Fruit fly (Drosophila melanogaster) whole organism, embryonic: Measurements from ENCODE around the gene Myo31DF.

Experiments
- Atf-2 ChIP-seq: fragments of 200-800 bp; sonication (Bioruptor generic); optimal IDR thresholded peaks from 2 replicates; lab custom pipeline; 2016; ENCODE audit warnings: missing biosample characterization, missing genetic modification characterization
- CG10267 ChIP-seq: fragments of 200-800 bp; sonication (Bioruptor generic); optimal IDR thresholded peaks from 2 replicates; lab custom pipeline; 2018; ENCODE audit warnings: missing biosample characterization, mild to moderate bottlenecking, missing genetic modification characterization, moderate library complexity
- CG10274 ChIP-seq: fragments of 200-800 bp; sonication (Bioruptor generic); optimal IDR thresholded peaks from 3 replicates; lab custom pipeline; 2017; ENCODE audit warnings: missing biosample characterization, mild to moderate bottlenecking, missing genetic modification characterization
- CG10321 ChIP-seq: fragments of 200-800 bp; sonication (Bioruptor generic); IDR thresholded peaks from 2 replicates; pipeline ENCODE4 v1.3.6; 2022; ENCODE audit warnings: missing biosample characterization, missing genetic modification characterization
- CG12155 ChIP-seq: fragments of 200-800 bp; sonication (Bioruptor generic); optimal IDR thresholded peaks from 3 replicates; lab custom pipeline; 2016; ENCODE audit warnings: missing biosample characterization, missing genetic modification characterization
- CG12299 ChIP-seq: fragments of 200-800 bp; sonication (Bioruptor generic); optimal IDR thresholded peaks from 2 replicates; lab custom pipeline; 2018; ENCODE audit warnings: missing biosample characterization, mild to moderate bottlenecking, missing genetic modification characterization
- CG13296 ChIP-seq: fragments of 200-800 bp; sonication (Bioruptor generic); optimal IDR thresholded peaks from 3 replicates; lab custom pipeline; 2018; ENCODE audit warnings: missing biosample characterization, mild to moderate bottlenecking, missing genetic modification characterization
- CG15601 ChIP-seq: fragments of 200-800 bp; sonication (Bioruptor generic); optimal IDR thresholded peaks from 3 replicates; lab custom pipeline; 2019; ENCODE audit warnings: missing biosample characterization, mild to moderate bottlenecking, missing genetic modification characterization, moderate library complexity
- CG1647 ChIP-seq: fragments of 200-800 bp; sonication (Bioruptor generic); optimal IDR thresholded peaks from 3 replicates; lab custom pipeline; 2016; ENCODE audit warnings: missing biosample characterization, missing genetic modification characterization
- CG17385 ChIP-seq: fragments of 200-800 bp; sonication (Bioruptor generic); optimal IDR thresholded peaks from 3 replicates; lab custom pipeline; 2018; ENCODE audit warnings: missing biosample characterization, mild to moderate bottlenecking, missing genetic modification characterization
- CG17802 ChIP-seq: fragments of 200-800 bp; sonication (Bioruptor generic); optimal IDR thresholded peaks from 2 replicates; lab custom pipeline; 2018; ENCODE audit warnings: missing biosample characterization, mild to moderate bottlenecking, missing genetic modification characterization, moderate library complexity
- CG18619 ChIP-seq: fragments of 200-800 bp; sonication (Bioruptor generic); optimal IDR thresholded peaks from 3 replicates; lab custom pipeline; 2017; ENCODE audit warnings: missing biosample characterization, mild to moderate bottlenecking, missing genetic modification characterization
- CG30403 ChIP-seq: fragments of 200-800 bp; sonication (Bioruptor generic); optimal IDR thresholded peaks from 3 replicates; lab custom pipeline; 2016; ENCODE audit warnings: missing biosample characterization, missing genetic modification characterization
- CG4282 ChIP-seq: fragments of 200-800 bp; sonication (Bioruptor generic); optimal IDR thresholded peaks from 2 replicates; lab custom pipeline; 2016; ENCODE audit warnings: missing biosample characterization, missing genetic modification characterization
- CG4360 ChIP-seq: fragments of 200-800 bp; sonication (Bioruptor generic); IDR thresholded peaks from 2 replicates; pipeline ENCODE4 v1.3.6; 2022; ENCODE audit warnings: missing biosample characterization, missing genetic modification characterization
- CG4424 ChIP-seq: fragments of 200-800 bp; sonication (Bioruptor generic); optimal IDR thresholded peaks from 3 replicates; lab custom pipeline; 2016; ENCODE audit warnings: missing biosample characterization, missing genetic modification characterization
- CG4617 ChIP-seq: fragments of 200-800 bp; sonication (Bioruptor generic); optimal IDR thresholded peaks from 3 replicates; lab custom pipeline; 2016; ENCODE audit warnings: missing biosample characterization, missing genetic modification characterization, borderline replicate concordance
- CG4707 ChIP-seq: fragments of 200-800 bp; sonication (Bioruptor generic); optimal IDR thresholded peaks from 2 replicates; lab custom pipeline; 2018; ENCODE audit warnings: missing biosample characterization, mild to moderate bottlenecking, missing genetic modification characterization, moderate library complexity
- CG4854 ChIP-seq: fragments of 200-800 bp; sonication (Bioruptor generic); optimal IDR thresholded peaks from 2 replicates; lab custom pipeline; 2016; ENCODE audit warnings: missing biosample characterization, missing genetic modification characterization, inconsistent platforms
- CG6791 ChIP-seq: fragments of 200-800 bp; sonication (Bioruptor generic); IDR thresholded peaks from 3 replicates; pipeline ENCODE4 v1.3.6; 2022; ENCODE audit warnings: missing biosample characterization, missing genetic modification characterization; ENCODE audit not compliant: partially characterized antibody
- CG9797 ChIP-seq: fragments of 200-800 bp; sonication (Bioruptor generic); optimal IDR thresholded peaks from 3 replicates; lab custom pipeline; 2018; ENCODE audit warnings: missing biosample characterization, mild to moderate bottlenecking, missing genetic modification characterization
- Camta ChIP-seq: fragments of 200-800 bp; sonication (Bioruptor generic); optimal IDR thresholded peaks from 2 replicates; lab custom pipeline; 2016; ENCODE audit warnings: missing biosample characterization, missing genetic modification characterization
- CkIIα-i1 ChIP-seq: fragments of 200-800 bp; sonication (Bioruptor generic); IDR thresholded peaks from 2 replicates; pipeline ENCODE4 v1.3.6; 2022; ENCODE audit warnings: missing biosample characterization, missing genetic modification characterization
- Dip2 ChIP-seq: fragments of 200-800 bp; sonication (Bioruptor generic); IDR thresholded peaks from 2 replicates; pipeline ENCODE4 v1.3.6; 2022; ENCODE audit warnings: missing biosample characterization, missing genetic modification characterization
- Gug ChIP-seq: fragments of 200-800 bp; sonication (Bioruptor generic); IDR thresholded peaks from 4 replicates; pipeline ENCODE4 v1.3.6; 2022; ENCODE audit warnings: missing biosample characterization, missing genetic modification characterization
- Kr ChIP-seq: fragments of 200-800 bp; sonication (Bioruptor generic); optimal IDR thresholded peaks from 2 replicates; lab custom pipeline; 2017; ENCODE audit warnings: missing biosample characterization, mild to moderate bottlenecking, missing genetic modification characterization
- MESR4 ChIP-seq: fragments of 200-800 bp; sonication (Bioruptor generic); optimal IDR thresholded peaks from 2 replicates; lab custom pipeline; 2018; ENCODE audit warnings: missing biosample characterization, mild to moderate bottlenecking, missing genetic modification characterization, moderate library complexity
- Neu2 ChIP-seq: fragments of 200-800 bp; sonication (Bioruptor generic); optimal IDR thresholded peaks from 3 replicates; lab custom pipeline; 2016; ENCODE audit warnings: missing biosample characterization, missing genetic modification characterization, borderline replicate concordance
- Nf-YA ChIP-seq: fragments of 200-800 bp; sonication (Bioruptor generic); IDR thresholded peaks from 2 replicates; pipeline ENCODE4 v1.3.6; 2022; ENCODE audit warnings: missing biosample characterization, missing genetic modification characterization
- Oaz ChIP-seq: fragments of 200-800 bp; sonication (Bioruptor generic); IDR thresholded peaks from 2 replicates; pipeline ENCODE4 v1.3.6; 2022; ENCODE audit warnings: missing biosample characterization, missing genetic modification characterization
- Sox100B ChIP-seq: fragments of 200-800 bp; sonication (Bioruptor generic); optimal IDR thresholded peaks from 3 replicates; lab custom pipeline; 2018; ENCODE audit warnings: missing biosample characterization, mild to moderate bottlenecking, missing genetic modification characterization
- Trl ChIP-seq, 3 experiments: fragments of >200 bp in 2 of 3; fragments of 200-800 bp in 1 of 3; sonication (Bioruptor generic) in 1 of 3; optimal IDR thresholded peaks; 2 replicates in 1 of 3; 3 replicates in 2 of 3; lab custom pipeline; 2016 to 2017; ENCODE audit warnings: missing biosample characterization in 1 of 3, missing genetic modification characterization in 1 of 3
- abd-A ChIP-seq: fragments of 200-800 bp; sonication (Bioruptor generic); optimal IDR thresholded peaks from 3 replicates; lab custom pipeline; 2019; ENCODE audit warnings: missing biosample characterization, mild to moderate bottlenecking, missing genetic modification characterization, moderate library complexity
- aop ChIP-seq: fragments of 200-800 bp; sonication (Bioruptor generic); IDR thresholded peaks from 2 replicates; pipeline ENCODE4 v1.3.6; 2022; ENCODE audit warnings: missing biosample characterization, missing genetic modification characterization
- ase ChIP-seq: fragments of 200-800 bp; sonication (Bioruptor generic); IDR thresholded peaks from 3 replicates; pipeline ENCODE4 v1.3.6; 2022; ENCODE audit warnings: missing biosample characterization, missing genetic modification characterization
- az2 ChIP-seq: fragments of 200-800 bp; sonication (Bioruptor generic); optimal IDR thresholded peaks from 3 replicates; lab custom pipeline; 2016; ENCODE audit warnings: missing biosample characterization, missing genetic modification characterization
- cato ChIP-seq: fragments of 200-800 bp; sonication (Bioruptor generic); optimal IDR thresholded peaks from 2 replicates; lab custom pipeline; 2016; ENCODE audit warnings: missing biosample characterization, missing genetic modification characterization, borderline replicate concordance
- caup ChIP-seq: fragments of 200-800 bp; sonication (Bioruptor generic); optimal IDR thresholded peaks from 3 replicates; lab custom pipeline; 2017; ENCODE audit warnings: missing biosample characterization, mild to moderate bottlenecking, missing genetic modification characterization, moderate library complexity; ENCODE audit not compliant: severe bottlenecking
- chif ChIP-seq, 2 experiments: fragments of 200-800 bp; sonication (Bioruptor generic); optimal IDR thresholded peaks; 3 replicates each; lab custom pipeline; 2016; ENCODE audit warnings: missing biosample characterization in 2 of 2, missing genetic modification characterization in 2 of 2
- crp ChIP-seq, 2 experiments: fragments of 200-800 bp; sonication (Bioruptor generic); optimal IDR thresholded peaks; 2 replicates in 1 of 2; 3 replicates in 1 of 2; lab custom pipeline; 2017; ENCODE audit warnings: missing biosample characterization in 2 of 2, missing genetic modification characterization in 2 of 2, mild to moderate bottlenecking in 1 of 2, moderate library complexity in 1 of 2
- disco-r ChIP-seq: fragments of 200-800 bp; sonication (Bioruptor generic); optimal IDR thresholded peaks from 2 replicates; lab custom pipeline; 2016; ENCODE audit warnings: missing biosample characterization, missing genetic modification characterization
- dm ChIP-seq: fragments of 200-800 bp; sonication (Bioruptor generic); optimal IDR thresholded peaks from 3 replicates; lab custom pipeline; 2016; ENCODE audit warnings: missing biosample characterization, missing genetic modification characterization
- eve ChIP-seq, 2 experiments: fragments of >200 bp; optimal IDR thresholded peaks; 2 replicates each; lab custom pipeline; 2017; ENCODE audit warnings: missing biosample characterization in 2 of 2, missing genetic modification characterization in 2 of 2
- gro ChIP-seq: fragments of 200-800 bp; sonication (Bioruptor generic); optimal IDR thresholded peaks from 2 replicates; lab custom pipeline; 2016; ENCODE audit warnings: missing biosample characterization, missing genetic modification characterization
- nau ChIP-seq: fragments of 200-800 bp; sonication (Bioruptor generic); optimal IDR thresholded peaks from 3 replicates; lab custom pipeline; 2017; ENCODE audit warnings: missing biosample characterization, mild to moderate bottlenecking, missing genetic modification characterization, missing genetic modification reagents
- nerfin-2 ChIP-seq: fragments of 200-800 bp; sonication (Bioruptor generic); IDR thresholded peaks from 2 replicates; pipeline ENCODE4 v1.3.6; 2022; ENCODE audit warnings: missing biosample characterization, missing genetic modification characterization; ENCODE audit not compliant: partially characterized antibody
- nom ChIP-seq: fragments of 200-800 bp; sonication (Bioruptor generic); optimal IDR thresholded peaks from 2 replicates; lab custom pipeline; 2017; ENCODE audit warnings: missing biosample characterization, missing genetic modification characterization, mild to moderate bottlenecking, moderate library complexity, missing genetic modification reagents
- ssp ChIP-seq: fragments of 200-800 bp; sonication (Bioruptor generic); IDR thresholded peaks from 2 replicates; pipeline ENCODE4 v1.3.6; 2022; ENCODE audit warnings: missing biosample characterization, missing genetic modification characterization
- stwl ChIP-seq: fragments of 200-800 bp; sonication (Bioruptor generic); optimal IDR thresholded peaks from 3 replicates; lab custom pipeline; 2018; ENCODE audit warnings: missing biosample characterization, mild to moderate bottlenecking, missing genetic modification characterization, moderate library complexity
- ttk ChIP-seq: fragments of 200-800 bp; sonication (Bioruptor generic); IDR thresholded peaks from 2 replicates; pipeline ENCODE4 v2.1.2; 2022; ENCODE audit warnings: missing biosample characterization, missing genetic modification characterization

Myo31DF gene

DNA sequence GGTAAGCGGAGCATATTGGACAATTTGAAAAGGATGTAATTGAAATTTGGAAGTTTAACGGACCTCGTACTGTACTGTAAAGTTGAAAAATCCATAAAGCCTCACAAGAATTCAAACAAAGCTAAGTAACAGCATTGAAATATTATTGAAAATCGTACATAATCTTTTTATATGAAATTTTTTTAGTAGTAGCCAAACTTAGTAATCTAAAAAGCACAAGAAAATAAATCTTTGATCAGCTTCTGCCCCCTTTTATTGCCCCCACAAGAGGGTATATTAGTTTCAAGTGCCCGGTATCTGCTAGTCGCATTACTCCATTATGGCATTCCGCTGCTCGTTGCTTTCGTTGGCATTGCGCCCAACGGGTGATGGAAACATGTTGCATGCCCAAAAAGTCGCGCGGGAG is 39.7 kb downstream of the Myo31DF start (continued):
- TF ChIP-seq aop (no peak), CG12299 (tag; lab: Kevin White, UChicago) (no peak), Nf-YA (no peak), CG18619 (GFP tag; lab: Kevin White, UChicago) (peak; percentile 49), Atf-2 (GFP tag; lab: Kevin White, UChicago) (peak; percentile 20), abd-A (tag; lab: Kevin White, UChicago) (no peak), Oaz (GFP tag; lab: Robert Waterston, UW) (peak; percentile 31; the same call in 1 of the 2 replicates), cato (peak; percentile 18), gro (GFP tag; lab: Kevin White, UChicago) (no peak), CG4360 (GFP tag; lab: Robert Waterston, UW) (no peak), Gug (GFP tag; lab: Robert Waterston, UW) (peak; percentile 64; the same call in 3 of the 4 replicates), CG4854 (peak; percentile 14), nau (GFP tag; lab: Kevin White, UChicago) (peak; percentile 57), CG1647 (peak; percentile 14), CG4707 (GFP tag; lab: Kevin White, UChicago) (no peak), Dip2 (GFP tag; lab: Robert Waterston, UW) (no peak), nom (no peak), disco-r (GFP tag; lab: Kevin White, UChicago) (peak; percentile 18), CG17385 (peak; percentile 42), Sox100B (peak; percentile 82), CG12155 (GFP tag; lab: Kevin White, UChicago) (peak; percentile 14), CG10274 (peak; percentile 28), CG4424 (GFP tag; lab: Kevin White, UChicago) (peak; percentile 76), eve (GFP tag; optimal IDR thresholded peaks at IDR 0.05; lab: Kevin White, UChicago) (peak in 1 of 2 experiments; percentile 87), stwl (tag; lab: Kevin White, UChicago) (no peak), CkIIα-i1 (GFP tag; lab: Robert Waterston, UW) (no peak), az2 (GFP tag; lab: Kevin White, UChicago) (peak; percentile 60), CG30403 (GFP tag; lab: Kevin White, UChicago) (peak; percentile 75), caup (no peak), CG15601 (peak; percentile 46), dm (GFP tag; lab: Kevin White, UChicago) (no peak), CG9797 (GFP tag; lab: Kevin White, UChicago) (no peak), CG10321 (GFP tag; lab: Robert Waterston, UW) (no peak), crp (GFP tag; optimal IDR thresholded peaks at IDR 0.05; lab: Kevin White, UChicago) (peak in 1 of 2 experiments; percentile 8), nerfin-2 (GFP tag; lab: Robert Waterston, UW) (no peak), CG10267 (tag; lab: Kevin White, UChicago) (peak; percentile 58), CG13296 (GFP tag; lab: Kevin White, UChicago) (no peak), CG6791 (no peak), Neu2 (GFP tag; lab: Kevin White, UChicago) (no peak), Camta (GFP tag; lab: Kevin White, UChicago) (peak; percentile 66), ssp (GFP tag; lab: Robert Waterston, UW) (peak; percentile 64; the same call in 1 of the 2 replicates), CG4617 (GFP tag; lab: Kevin White, UChicago) (no peak), CG17802 (tag; lab: Kevin White, UChicago) (peak; percentile 24), Kr (no peak), chif (GFP tag; optimal IDR thresholded peaks at IDR 0.05; lab: Kevin White, UChicago) (peak; percentile 37 to 59), ase (GFP tag; lab: Robert Waterston, UW) (no peak), MESR4 (GFP tag; lab: Kevin White, UChicago) (no peak), CG4282 (GFP tag; lab: Kevin White, UChicago) (no peak), Trl (optimal IDR thresholded peaks at IDR 0.05; lab: Kevin White, UChicago) (no peak), Trl (GFP tag; optimal IDR thresholded peaks at IDR 0.05; lab: Kevin White, UChicago) (peak; percentile 55), ttk (GFP tag; lab: Robert Waterston, UW) (peak; percentile 62)
